Fruit fly (Drosophila melanogaster) whole organism, embryonic: ENCODE data around the gene Rbp6.

Experiments
- ATbp ChIP-seq: fragments of 200-800 bp; sonication (Bioruptor generic); optimal IDR thresholded peaks from 2 replicates; lab custom pipeline; 2017; ENCODE audit warnings: missing biosample characterization, mild to moderate bottlenecking, missing genetic modification characterization, missing genetic modification reagents
- Asciz ChIP-seq: fragments of 200-800 bp; sonication (Bioruptor generic); optimal IDR thresholded peaks from 2 replicates; lab custom pipeline; 2017; ENCODE audit warnings: missing biosample characterization, mild to moderate bottlenecking, missing genetic modification characterization, missing genetic modification reagents
- Bdp1 ChIP-seq: fragments of 200-800 bp; sonication (Bioruptor generic); optimal IDR thresholded peaks from 3 replicates; lab custom pipeline; 2016; ENCODE audit warnings: missing biosample characterization, missing genetic modification characterization
- Blimp-1 ChIP-seq: fragments of 200-800 bp; sonication (Bioruptor generic); optimal IDR thresholded peaks from 3 replicates; lab custom pipeline; 2018; ENCODE audit warnings: missing biosample characterization, missing genetic modification characterization, mild to moderate bottlenecking, moderate library complexity, missing genetic modification reagents
- CG10321 ChIP-seq: fragments of 200-800 bp; sonication (Bioruptor generic); IDR thresholded peaks from 2 replicates; pipeline ENCODE4 v1.3.6; 2022; ENCODE audit warnings: missing biosample characterization, missing genetic modification characterization
- CG10979 ChIP-seq: fragments of 200-800 bp; sonication (Bioruptor generic); optimal IDR thresholded peaks from 2 replicates; lab custom pipeline; 2018; ENCODE audit warnings: missing biosample characterization, mild to moderate bottlenecking, missing genetic modification characterization, moderate library complexity
- CG11085 ChIP-seq: fragments of 200-800 bp; sonication (Bioruptor generic); IDR thresholded peaks from 2 replicates; pipeline ENCODE4 v1.3.6; 2022; ENCODE audit warnings: missing biosample characterization, missing genetic modification characterization
- CG13123 ChIP-seq: fragments of 200-800 bp; sonication (Bioruptor generic); optimal IDR thresholded peaks from 2 replicates; lab custom pipeline; 2016; ENCODE audit warnings: missing biosample characterization, missing genetic modification characterization
- CG13287 ChIP-seq: fragments of 200-800 bp; sonication (Bioruptor generic); IDR thresholded peaks from 2 replicates; pipeline ENCODE4 v1.3.6; 2022; ENCODE audit warnings: missing biosample characterization, missing genetic modification characterization; ENCODE audit not compliant: partially characterized antibody
- CG14710 ChIP-seq: fragments of 200-800 bp; sonication (Bioruptor generic); optimal IDR thresholded peaks from 3 replicates; lab custom pipeline; 2019; ENCODE audit warnings: missing biosample characterization, mild to moderate bottlenecking, missing genetic modification characterization, moderate library complexity
- CG15601 ChIP-seq: fragments of 200-800 bp; sonication (Bioruptor generic); optimal IDR thresholded peaks from 3 replicates; lab custom pipeline; 2019; ENCODE audit warnings: missing biosample characterization, mild to moderate bottlenecking, missing genetic modification characterization, moderate library complexity
- CG16815 ChIP-seq: fragments of 200-800 bp; sonication (Bioruptor generic); optimal IDR thresholded peaks from 3 replicates; lab custom pipeline; 2017; ENCODE audit warnings: missing biosample characterization, mild to moderate bottlenecking, missing genetic modification characterization
- CG17829 ChIP-seq: fragments of 200-800 bp; optimal IDR thresholded peaks from 2 replicates; lab custom pipeline; 2019; ENCODE audit warnings: missing biosample characterization, mild to moderate bottlenecking, missing genetic modification characterization, moderate library complexity
- CG17912 ChIP-seq: fragments of 200-800 bp; sonication (Bioruptor generic); optimal IDR thresholded peaks from 2 replicates; lab custom pipeline; 2018; ENCODE audit warnings: missing biosample characterization, mild to moderate bottlenecking, missing genetic modification characterization
- CG2712 ChIP-seq: fragments of 200-800 bp; optimal IDR thresholded peaks from 3 replicates; lab custom pipeline; 2019; ENCODE audit warnings: missing biosample characterization, mild to moderate bottlenecking, missing genetic modification characterization, moderate library complexity
- CG3281 ChIP-seq: fragments of 200-800 bp; sonication (Bioruptor generic); optimal IDR thresholded peaks from 3 replicates; lab custom pipeline; 2017; ENCODE audit warnings: missing biosample characterization, mild to moderate bottlenecking, missing genetic modification characterization
- CG3726 ChIP-seq: fragments of 200-800 bp; sonication (Bioruptor generic); IDR thresholded peaks from 3 replicates; pipeline ENCODE4, ENCODE4 v1.3.6; 2022; ENCODE audit warnings: missing biosample characterization, missing genetic modification characterization
- CG5953 ChIP-seq: fragments of 200-800 bp; sonication (Bioruptor generic); IDR thresholded peaks from 2 replicates; pipeline ENCODE4 v1.3.6; 2022; ENCODE audit warnings: missing biosample characterization, missing genetic modification characterization
- CG6254 ChIP-seq: fragments of 200-800 bp; sonication (Bioruptor generic); optimal IDR thresholded peaks from 3 replicates; lab custom pipeline; 2017; ENCODE audit warnings: mild to moderate bottlenecking, missing biosample characterization, missing genetic modification reagents, missing genetic modification characterization
- CG6654 ChIP-seq: fragments of 200-800 bp; sonication (Bioruptor generic); optimal IDR thresholded peaks from 2 replicates; lab custom pipeline; 2017; ENCODE audit warnings: missing biosample characterization, mild to moderate bottlenecking, missing genetic modification characterization
- CG6813 ChIP-seq: fragments of 200-800 bp; sonication (Bioruptor generic); optimal IDR thresholded peaks from 2 replicates; lab custom pipeline; 2017; ENCODE audit warnings: missing biosample characterization, missing genetic modification characterization, mild to moderate bottlenecking, moderate library complexity, missing genetic modification reagents
- CG7357 ChIP-seq: fragments of 200-800 bp; sonication (Bioruptor generic); IDR thresholded peaks from 3 replicates; pipeline ENCODE4 v1.3.6; 2022; ENCODE audit warnings: missing biosample characterization, missing genetic modification characterization
- CG7372 ChIP-seq: fragments of 200-800 bp; sonication (Bioruptor generic); IDR thresholded peaks from 2 replicates; pipeline ENCODE4 v1.3.6; 2022; ENCODE audit warnings: missing biosample characterization, missing genetic modification characterization
- D ChIP-seq, 2 experiments: fragments of 200-800 bp in 1 of 2; fragments of >200 bp in 1 of 2; sonication (Bioruptor generic) in 1 of 2; optimal IDR thresholded peaks; 2 replicates in 1 of 2; 3 replicates in 1 of 2; lab custom pipeline; 2017; ENCODE audit warnings: mild to moderate bottlenecking in 1 of 2, missing biosample characterization in 1 of 2, missing genetic modification characterization in 1 of 2, missing genetic modification reagents in 1 of 2
- Dip2 ChIP-seq: fragments of 200-800 bp; sonication (Bioruptor generic); IDR thresholded peaks from 2 replicates; pipeline ENCODE4 v1.3.6; 2022; ENCODE audit warnings: missing biosample characterization, missing genetic modification characterization
- Gug ChIP-seq: fragments of 200-800 bp; sonication (Bioruptor generic); IDR thresholded peaks from 4 replicates; pipeline ENCODE4 v1.3.6; 2022; ENCODE audit warnings: missing biosample characterization, missing genetic modification characterization
- Hr51 ChIP-seq, 2 experiments: fragments of 200-800 bp; sonication (Bioruptor generic); optimal IDR thresholded peaks; 2 replicates in 1 of 2; 3 replicates in 1 of 2; lab custom pipeline; 2016 to 2018; ENCODE audit warnings: missing biosample characterization in 2 of 2, missing genetic modification characterization in 2 of 2, mild to moderate bottlenecking in 1 of 2, moderate library complexity in 1 of 2
- Kr ChIP-seq: fragments of 200-800 bp; sonication (Bioruptor generic); optimal IDR thresholded peaks from 2 replicates; lab custom pipeline; 2017; ENCODE audit warnings: missing biosample characterization, mild to moderate bottlenecking, missing genetic modification characterization
- Max ChIP-seq: fragments of 200-800 bp; sonication (Bioruptor generic); optimal IDR thresholded peaks from 2 replicates; lab custom pipeline; 2016; ENCODE audit warnings: missing biosample characterization, mild to moderate bottlenecking, missing genetic modification characterization
- Neu2 ChIP-seq: fragments of 200-800 bp; sonication (Bioruptor generic); optimal IDR thresholded peaks from 3 replicates; lab custom pipeline; 2016; ENCODE audit warnings: missing biosample characterization, missing genetic modification characterization, borderline replicate concordance
- Nf-YA ChIP-seq: fragments of 200-800 bp; sonication (Bioruptor generic); IDR thresholded peaks from 2 replicates; pipeline ENCODE4 v1.3.6; 2022; ENCODE audit warnings: missing biosample characterization, missing genetic modification characterization
- bigmax ChIP-seq: fragments of 200-800 bp; sonication (Bioruptor generic); optimal IDR thresholded peaks from 2 replicates; lab custom pipeline; 2018; ENCODE audit warnings: missing biosample characterization, mild to moderate bottlenecking, missing genetic modification characterization
- btn ChIP-seq: fragments of 200-800 bp; sonication (Bioruptor generic); optimal IDR thresholded peaks from 2 replicates; lab custom pipeline; 2016; ENCODE audit warnings: missing biosample characterization, missing genetic modification characterization
- cg ChIP-seq: fragments of 200-800 bp; sonication (Bioruptor generic); optimal IDR thresholded peaks from 3 replicates; lab custom pipeline; 2019; ENCODE audit warnings: missing biosample characterization, mild to moderate bottlenecking, missing genetic modification characterization, moderate library complexity
- crol ChIP-seq: fragments of 200-800 bp; sonication (Bioruptor generic); IDR thresholded peaks from 2 replicates; pipeline ENCODE4 v1.3.6; 2022; ENCODE audit warnings: missing biosample characterization, missing genetic modification characterization
- dimm ChIP-seq: fragments of 200-800 bp; sonication (Bioruptor generic); IDR thresholded peaks from 2 replicates; pipeline ENCODE4 v1.3.6; 2022; ENCODE audit warnings: missing biosample characterization, missing genetic modification characterization
- disco-r ChIP-seq: fragments of 200-800 bp; sonication (Bioruptor generic); optimal IDR thresholded peaks from 2 replicates; lab custom pipeline; 2016; ENCODE audit warnings: missing biosample characterization, missing genetic modification characterization
- dmrt99B ChIP-seq: fragments of 200-800 bp; sonication (Bioruptor generic); optimal IDR thresholded peaks from 2 replicates; lab custom pipeline; 2018; ENCODE audit warnings: missing biosample characterization, mild to moderate bottlenecking, missing genetic modification characterization, moderate library complexity
- eve ChIP-seq, 2 experiments: fragments of >200 bp; optimal IDR thresholded peaks; 2 replicates each; lab custom pipeline; 2017; ENCODE audit warnings: missing biosample characterization in 2 of 2, missing genetic modification characterization in 2 of 2
- ftz-f1 ChIP-seq: fragments of 200-800 bp; sonication (Bioruptor generic); optimal IDR thresholded peaks from 2 replicates; lab custom pipeline; 2016; ENCODE audit warnings: missing biosample characterization, missing genetic modification characterization
- fu2 ChIP-seq: fragments of 200-800 bp; sonication (Bioruptor generic); optimal IDR thresholded peaks from 2 replicates; lab custom pipeline; 2016; ENCODE audit warnings: missing biosample characterization, missing genetic modification characterization
- gem ChIP-seq: fragments of 200-800 bp; sonication (Bioruptor generic); optimal IDR thresholded peaks from 2 replicates; lab custom pipeline; 2019; ENCODE audit warnings: missing biosample characterization, mild to moderate bottlenecking, missing genetic modification characterization, moderate library complexity
- gro ChIP-seq: fragments of 200-800 bp; sonication (Bioruptor generic); optimal IDR thresholded peaks from 2 replicates; lab custom pipeline; 2016; ENCODE audit warnings: missing biosample characterization, missing genetic modification characterization
- her ChIP-seq: fragments of 200-800 bp; sonication (Bioruptor generic); optimal IDR thresholded peaks from 2 replicates; lab custom pipeline; 2016; ENCODE audit warnings: missing biosample characterization, missing genetic modification characterization
- kah ChIP-seq: fragments of 200-800 bp; sonication (Bioruptor generic); optimal IDR thresholded peaks from 2 replicates; lab custom pipeline; 2018; ENCODE audit warnings: missing biosample characterization, mild to moderate bottlenecking, missing genetic modification characterization
- lab ChIP-seq: fragments of 200-800 bp; sonication (Bioruptor generic); optimal IDR thresholded peaks from 3 replicates; lab custom pipeline; 2017; ENCODE audit warnings: missing biosample characterization, missing genetic modification characterization, mild to moderate bottlenecking, moderate library complexity, missing genetic modification reagents
- lmd ChIP-seq: fragments of 200-800 bp; sonication (Bioruptor generic); IDR thresholded peaks from 2 replicates; pipeline ENCODE4 v1.3.6; 2022; ENCODE audit warnings: missing biosample characterization, missing genetic modification characterization
- lola ChIP-seq, 3 experiments: fragments of >200 bp in 2 of 3; fragments of 200-800 bp in 1 of 3; sonication (Bioruptor generic) in 1 of 3; optimal IDR thresholded peaks; 2 replicates each; lab custom pipeline; 2017 to 2019; ENCODE audit warnings: missing biosample characterization in 3 of 3, missing genetic modification characterization in 3 of 3, mild to moderate bottlenecking in 1 of 3, moderate library complexity in 1 of 3
- pho ChIP-seq: fragments of 200-800 bp; sonication (Bioruptor generic); optimal IDR thresholded peaks from 2 replicates; lab custom pipeline; 2016; ENCODE audit warnings: missing biosample characterization, missing genetic modification characterization
- repo ChIP-seq: fragments of 200-800 bp; sonication (Bioruptor generic); optimal IDR thresholded peaks from 2 replicates; lab custom pipeline; 2016; ENCODE audit warnings: missing biosample characterization, missing genetic modification characterization
- vfl ChIP-seq: fragments of 200-800 bp; sonication (Bioruptor generic); optimal IDR thresholded peaks from 2 replicates; lab custom pipeline; 2016; ENCODE audit warnings: missing biosample characterization, missing genetic modification characterization

Gene Rbp6

DNA sequence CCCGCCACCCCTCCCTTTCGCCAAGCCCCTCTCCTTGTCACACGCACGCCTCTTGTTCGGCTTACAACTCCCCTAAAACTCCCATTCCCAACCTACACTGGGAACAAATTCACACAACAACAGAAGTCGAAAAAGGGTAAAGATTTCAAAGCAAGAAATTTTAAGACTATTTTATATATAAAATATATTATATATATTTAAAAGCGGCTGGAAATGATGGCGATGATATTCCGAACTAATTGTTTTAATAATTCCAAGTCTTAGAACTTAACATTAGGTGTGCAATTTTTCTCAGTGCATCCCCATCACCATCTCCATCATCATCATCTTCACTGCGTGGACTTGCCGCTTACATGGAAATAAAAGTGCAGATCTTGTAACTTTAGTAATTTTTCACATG is 11.7 kb downstream of the Rbp6 start (continued):
- no peak for TF ChIP-seq CG7372
- TF ChIP-seq Bdp1 (GFP tag; lab: Kevin White, UChicago) = no peak
- no peak for TF ChIP-seq crol
- no peak for TF ChIP-seq Hr51 (GFP tag; optimal IDR thresholded peaks at IDR 0.05; lab: Kevin White, UChicago)
- no peak for TF ChIP-seq Neu2 (GFP tag; lab: Kevin White, UChicago)
- TF ChIP-seq fu2 = no peak
- no peak for TF ChIP-seq CG17912 (GFP tag; lab: Kevin White, UChicago)
- TF ChIP-seq CG6654 (GFP tag; lab: Kevin White, UChicago) = peak; percentile 8
- TF ChIP-seq cg (GFP tag; lab: Kevin White, UChicago) = no peak
- no peak for TF ChIP-seq Nf-YA
- no peak for TF ChIP-seq repo (GFP tag; lab: Kevin White, UChicago)
- no peak for TF ChIP-seq CG16815
- no peak for TF ChIP-seq lmd (GFP tag; lab: Robert Waterston, UW)
- TF ChIP-seq Blimp-1 (GFP tag; lab: Kevin White, UChicago) = peak; percentile 72
- no peak for TF ChIP-seq CG11085
- peak; percentile 34 for TF ChIP-seq CG6254 (GFP tag; lab: Kevin White, UChicago)
- TF ChIP-seq lola (GFP tag; optimal IDR thresholded peaks at IDR 0.05; lab: Kevin White, UChicago) = no peak
- no peak for TF ChIP-seq CG10321
- no peak for TF ChIP-seq CG13123 (GFP tag; lab: Kevin White, UChicago)
- no peak for TF ChIP-seq vfl
- peak; percentile 63 for TF ChIP-seq dmrt99B (tag; lab: Kevin White, UChicago)
- no peak for TF ChIP-seq CG13287 (GFP tag; lab: Robert Waterston, UW)
- no peak for TF ChIP-seq eve (GFP tag; optimal IDR thresholded peaks at IDR 0.05; lab: Kevin White, UChicago)
- TF ChIP-seq CG17829 = peak; percentile 8
- no peak for TF ChIP-seq gro (GFP tag; lab: Kevin White, UChicago)
- TF ChIP-seq kah (GFP tag; lab: Kevin White, UChicago) = no peak
- no peak for TF ChIP-seq CG5953 (GFP tag; lab: Robert Waterston, UW)
- TF ChIP-seq her (GFP tag; lab: Kevin White, UChicago) = no peak
- TF ChIP-seq D (optimal IDR thresholded peaks at IDR 0.05; lab: Kevin White, UChicago) = no peak
- TF ChIP-seq D (GFP tag; optimal IDR thresholded peaks at IDR 0.05; lab: Kevin White, UChicago) = peak; percentile 43
- no peak for TF ChIP-seq CG6813
- TF ChIP-seq Max (GFP tag; lab: Kevin White, UChicago) = no peak
- peak; percentile 31 for TF ChIP-seq gem (tag; lab: Kevin White, UChicago)
- TF ChIP-seq Gug (GFP tag; lab: Robert Waterston, UW) = no peak
- TF ChIP-seq Asciz = peak; percentile 28
- TF ChIP-seq CG10979 (tag; lab: Kevin White, UChicago) = peak; percentile 46
- TF ChIP-seq CG15601 (tag; lab: Kevin White, UChicago) = no peak
- TF ChIP-seq lab (GFP tag; lab: Kevin White, UChicago) = peak; percentile 67
- no peak for TF ChIP-seq bigmax (GFP tag; lab: Kevin White, UChicago)
- no peak for TF ChIP-seq CG7357 (GFP tag; lab: Robert Waterston, UW)
- no peak for TF ChIP-seq pho
- no peak for TF ChIP-seq Dip2
- no peak for TF ChIP-seq ftz-f1 (GFP tag; lab: Kevin White, UChicago)
- no peak for TF ChIP-seq Kr (GFP tag; lab: Kevin White, UChicago)
- TF ChIP-seq CG2712 (tag; lab: Kevin White, UChicago) = peak; percentile 41
- no peak for TF ChIP-seq ATbp (GFP tag; lab: Kevin White, UChicago)
- TF ChIP-seq CG3726 (GFP tag; lab: Robert Waterston, UW) = no peak
- no peak for TF ChIP-seq CG3281 (GFP tag; lab: Kevin White, UChicago)
- no peak for TF ChIP-seq dimm (GFP tag; lab: Robert Waterston, UW)
- no peak for TF ChIP-seq btn
- no peak for TF ChIP-seq disco-r
- peak; percentile 44 for TF ChIP-seq CG14710 (tag; lab: Kevin White, UChicago)
